Worm (Caenorhabditis elegans) whole organism, L2 larva: ENCODE results near the gene clc-8.

Experiments
- C34F6.9 ChIP-seq: fragments of 150-350 bp; optimal IDR thresholded peaks from 2 replicates; lab custom pipeline; 2014; ENCODE audit warnings: missing biosample characterization, missing genetic modification characterization
- F13H6.1 ChIP-seq: sonication (generic microtip); optimal IDR thresholded peaks from 2 replicates; lab custom pipeline; 2016; ENCODE audit warnings: missing genetic modification characterization, missing compliant biosample characterization
- R02D3.7 ChIP-seq: fragments of 150-350 bp; optimal IDR thresholded peaks from 2 replicates; lab custom pipeline; 2014; ENCODE audit warnings: missing biosample characterization, missing genetic modification characterization
- Y55F3AM.14 ChIP-seq: fragments of 200-800 bp; sonication (Bioruptor generic); optimal IDR thresholded peaks from 2 replicates; lab custom pipeline; 2018; ENCODE audit warnings: mild to moderate bottlenecking, missing genetic modification characterization, missing compliant biosample characterization
- aly-2 ChIP-seq: fragments of 150-350 bp; optimal IDR thresholded peaks from 2 replicates; lab custom pipeline; 2014; ENCODE audit warnings: missing biosample characterization, missing genetic modification characterization
- blmp-1 ChIP-seq: sonication (generic microtip); optimal IDR thresholded peaks from 2 replicates; lab custom pipeline; 2017; ENCODE audit warnings: missing genetic modification characterization, mild to moderate bottlenecking, missing compliant biosample characterization, antibody characterized with exemption, moderate library complexity; ENCODE audit not compliant: insufficient read depth
- ceh-16 ChIP-seq: fragments of 150-350 bp; optimal IDR thresholded peaks from 2 replicates; lab custom pipeline; 2014; ENCODE audit warnings: missing biosample characterization, missing genetic modification characterization
- ceh-82 ChIP-seq: fragments of 150-350 bp; optimal IDR thresholded peaks from 2 replicates; lab custom pipeline; 2014; ENCODE audit warnings: missing biosample characterization, missing genetic modification characterization
- crh-2 ChIP-seq: sonication (generic microtip); optimal IDR thresholded peaks from 2 replicates; lab custom pipeline; 2017; ENCODE audit warnings: missing biosample characterization, missing genetic modification characterization
- egl-27 ChIP-seq: sonication (generic microtip); optimal IDR thresholded peaks from 3 replicates; lab custom pipeline; 2017; ENCODE audit warnings: missing biosample characterization, missing genetic modification reagents, missing genetic modification characterization
- elt-1 ChIP-seq: fragments of 150-350 bp; optimal IDR thresholded peaks from 2 replicates; lab custom pipeline; 2014; ENCODE audit warnings: missing biosample characterization, missing genetic modification characterization
- gmeb-1 ChIP-seq: fragments of 150-350 bp; optimal IDR thresholded peaks from 2 replicates; lab custom pipeline; 2014; ENCODE audit warnings: missing biosample characterization, missing genetic modification characterization
- lin-11 ChIP-seq: fragments of 150-350 bp; sonication (generic microtip); optimal IDR thresholded peaks from 2 replicates; lab custom pipeline; 2014; ENCODE audit warnings: missing biosample characterization, missing genetic modification characterization, inconsistent platforms, mixed read lengths
- lin-13 ChIP-seq: fragments of 150-350 bp; optimal IDR thresholded peaks from 2 replicates; lab custom pipeline; 2014; ENCODE audit warnings: missing biosample characterization, missing genetic modification reagents, missing genetic modification characterization
- lin-39 ChIP-seq: fragments of 150-350 bp; optimal IDR thresholded peaks from 2 replicates; lab custom pipeline; 2014; ENCODE audit warnings: missing biosample characterization, missing genetic modification reagents, missing genetic modification characterization
- lsy-2 ChIP-seq, 2 experiments: fragments of 150-350 bp in 1 of 2; sonication (generic microtip) in 1 of 2; optimal IDR thresholded peaks; 2 replicates each; lab custom pipeline; 2014 to 2017; ENCODE audit warnings: missing biosample characterization in 2 of 2, missing genetic modification characterization in 2 of 2
- mab-5 ChIP-seq: fragments of 150-350 bp; optimal IDR thresholded peaks from 2 replicates; lab custom pipeline; 2014; ENCODE audit warnings: missing biosample characterization, missing genetic modification characterization
- mbf-1 ChIP-seq: sonication (generic microtip); optimal IDR thresholded peaks from 2 replicates; lab custom pipeline; 2017; ENCODE audit warnings: missing biosample characterization, missing genetic modification characterization
- mdl-1 ChIP-seq, 2 experiments: fragments of 150-350 bp in 1 of 2; sonication (generic microtip) in 1 of 2; optimal IDR thresholded peaks; 2 replicates each; lab custom pipeline; 2017; ENCODE audit warnings: missing biosample characterization in 2 of 2, missing genetic modification characterization in 2 of 2
- nhr-12 ChIP-seq: fragments of 150-350 bp; optimal IDR thresholded peaks from 2 replicates; lab custom pipeline; 2014; ENCODE audit warnings: missing biosample characterization, missing genetic modification characterization
- nhr-129 ChIP-seq: fragments of 150-350 bp; optimal IDR thresholded peaks from 2 replicates; lab custom pipeline; 2014; ENCODE audit warnings: missing biosample characterization, missing genetic modification characterization
- nhr-21 ChIP-seq: fragments of 150-350 bp; optimal IDR thresholded peaks from 2 replicates; lab custom pipeline; 2014; ENCODE audit warnings: missing biosample characterization, missing genetic modification characterization
- nhr-237 ChIP-seq: fragments of 150-350 bp; optimal IDR thresholded peaks from 2 replicates; lab custom pipeline; 2014; ENCODE audit warnings: missing biosample characterization, missing genetic modification characterization
- nhr-6 ChIP-seq: fragments of 150-350 bp; optimal IDR thresholded peaks from 2 replicates; lab custom pipeline; 2014; ENCODE audit warnings: missing biosample characterization, missing genetic modification characterization
- nhr-77 ChIP-seq: fragments of 150-350 bp; optimal IDR thresholded peaks from 2 replicates; lab custom pipeline; 2014; ENCODE audit warnings: missing biosample characterization, missing genetic modification characterization
- sem-4 ChIP-seq: fragments of 150-350 bp; optimal IDR thresholded peaks from 2 replicates; lab custom pipeline; 2014; ENCODE audit warnings: missing biosample characterization, missing genetic modification reagents, missing genetic modification characterization
- sma-9 ChIP-seq, 2 experiments: fragments of 150-350 bp in 1 of 2; sonication (generic microtip) in 1 of 2; optimal IDR thresholded peaks; 2 replicates each; lab custom pipeline; 2014 to 2016; ENCODE audit warnings: missing genetic modification characterization in 2 of 2, mild to moderate bottlenecking in 1 of 2, missing biosample characterization in 1 of 2, missing compliant biosample characterization in 1 of 2, missing genetic modification reagents in 1 of 2, moderate library complexity in 1 of 2
- snpc-4 ChIP-seq: fragments of 150-350 bp; optimal IDR thresholded peaks from 2 replicates; lab custom pipeline; 2014; ENCODE audit warnings: missing biosample characterization, missing genetic modification characterization
- unc-39 ChIP-seq: fragments of 150-350 bp; optimal IDR thresholded peaks from 2 replicates; lab custom pipeline; 2014; ENCODE audit warnings: missing biosample characterization, missing genetic modification characterization
- unc-55 ChIP-seq: fragments of 150-350 bp; sonication (generic microtip); optimal IDR thresholded peaks from 3 replicates; lab custom pipeline; 2014; ENCODE audit warnings: missing biosample characterization, missing genetic modification reagents, missing genetic modification characterization
- unc-62 ChIP-seq: fragments of 150-350 bp; optimal IDR thresholded peaks from 2 replicates; lab custom pipeline; 2014; ENCODE audit warnings: missing biosample characterization, missing genetic modification reagents, missing genetic modification characterization
- zag-1 ChIP-seq: fragments of 150-350 bp; optimal IDR thresholded peaks from 2 replicates; lab custom pipeline; 2014; ENCODE audit warnings: missing biosample characterization, missing genetic modification characterization
- ztf-4 ChIP-seq: fragments of 150-350 bp; optimal IDR thresholded peaks from 2 replicates; lab custom pipeline; 2014; ENCODE audit warnings: missing biosample characterization, missing genetic modification characterization

Gene clc-8

ce11 chrIV:14393838-14394237, at the start of gene clc-8:
Gene clc-8 (plus strand): TSS chrIV:14394138.
- TF ChIP-seq lin-13 (GFP tag; lab: Kevin White, UChicago) (no peak), unc-39 (tag; lab: Kevin White, UChicago) (no peak), ztf-4 (no peak), elt-1 (tag; lab: Kevin White, UChicago) (no peak), unc-62 (no peak), Y55F3AM.14 (GFP tag; lab: Kevin White, UChicago) (no peak), nhr-77 (tag; lab: Kevin White, UChicago) (no peak)

DNA sequence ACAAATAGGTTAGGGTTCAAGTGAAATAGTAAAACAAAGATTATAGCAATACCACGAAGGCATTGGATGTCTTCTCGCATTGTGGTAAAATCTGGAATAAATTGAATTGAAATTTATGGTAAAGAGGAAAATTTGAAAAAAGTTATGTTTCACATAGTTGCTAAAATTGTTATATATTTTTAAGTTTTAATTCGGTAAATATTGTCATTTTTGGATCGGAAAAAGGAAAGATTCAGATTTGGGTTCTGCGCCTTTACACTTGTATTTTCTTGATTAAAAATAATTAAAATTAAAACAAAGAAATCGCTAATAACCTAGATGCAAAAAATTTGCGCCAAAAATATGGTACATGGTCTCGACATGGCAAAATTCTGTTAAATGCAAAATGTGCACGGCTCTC, 43.3 kb upstream of the clc-8 start, which contains the start of gene oac-56:
Gene oac-56, minus strand, starts transcription at position 101 of the 400 bp plus-strand sequence.
- no peak for TF ChIP-seq mdl-1 (tag; optimal IDR thresholded peaks at IDR 0.05; lab: Kevin White, UChicago)
- no peak for TF ChIP-seq ceh-16 (tag; lab: Kevin White, UChicago)
- no peak for TF ChIP-seq nhr-21 (tag; lab: Kevin White, UChicago)
- TF ChIP-seq F13H6.1 (tag; lab: Kevin White, UChicago) = no peak
- TF ChIP-seq lin-39 (tag; lab: Kevin White, UChicago) = no peak
- no peak for TF ChIP-seq gmeb-1 (tag; lab: Kevin White, UChicago)
- TF ChIP-seq snpc-4 (tag; lab: Kevin White, UChicago) = no peak
- no peak for TF ChIP-seq blmp-1 (tag; lab: Kevin White, UChicago)
- TF ChIP-seq ztf-4 = no peak
- TF ChIP-seq sma-9 (GFP tag; optimal IDR thresholded peaks at IDR 0.05; lab: Kevin White, UChicago) = no peak
- no peak for TF ChIP-seq sma-9 (tag; optimal IDR thresholded peaks at IDR 0.05; lab: Kevin White, UChicago)
- TF ChIP-seq R02D3.7 (tag; lab: Kevin White, UChicago) = no peak
- no peak for TF ChIP-seq sem-4
- TF ChIP-seq lin-11 (tag; lab: Kevin White, UChicago) = no peak
- TF ChIP-seq nhr-12 (tag; lab: Kevin White, UChicago) = no peak
- TF ChIP-seq aly-2 (tag; lab: Kevin White, UChicago) = no peak
- TF ChIP-seq zag-1 (tag; lab: Kevin White, UChicago) = no peak
- no peak for TF ChIP-seq unc-55 (GFP tag; lab: Kevin White, UChicago)
- TF ChIP-seq lin-13 (GFP tag; lab: Kevin White, UChicago) = no peak
- TF ChIP-seq nhr-237 (tag; lab: Kevin White, UChicago) = no peak

- TF ChIP-seq egl-27 (tag; lab: Kevin White, UChicago) = no peak
- peak; percentile 9 for TF ChIP-seq crh-2
- no peak for TF ChIP-seq lsy-2 (tag; optimal IDR thresholded peaks at IDR 0.05; lab: Kevin White, UChicago)
- peak; percentile 51 for TF ChIP-seq mab-5 (tag; lab: Kevin White, UChicago)
- TF ChIP-seq nhr-237 (tag; lab: Kevin White, UChicago) = no peak
- TF ChIP-seq F13H6.1 (tag; lab: Kevin White, UChicago) = peak; percentile 62
- peak; percentile 8 for TF ChIP-seq nhr-6 (tag; lab: Kevin White, UChicago)
- no peak for TF ChIP-seq nhr-21 (tag; lab: Kevin White, UChicago)
- peak; percentile 47 for TF ChIP-seq lin-11 (tag; lab: Kevin White, UChicago)
- TF ChIP-seq C34F6.9 (tag; lab: Kevin White, UChicago) = peak; percentile 77
- peak; percentile 5 for TF ChIP-seq sem-4
- peak; percentile 16 for TF ChIP-seq lin-13 (GFP tag; lab: Kevin White, UChicago)
- peak; percentile 26 for TF ChIP-seq snpc-4 (tag; lab: Kevin White, UChicago)
- TF ChIP-seq unc-55 (GFP tag; lab: Kevin White, UChicago) = peak; percentile 85
- peak; percentile 96 for TF ChIP-seq nhr-129 (tag; lab: Kevin White, UChicago)
- TF ChIP-seq mdl-1 (tag; optimal IDR thresholded peaks at IDR 0.05; lab: Kevin White, UChicago) = peak in 1 of 2 experiments; percentile 2
- peak; percentile 37 for TF ChIP-seq zag-1 (tag; lab: Kevin White, UChicago)
- TF ChIP-seq mbf-1 = no peak
- no peak for TF ChIP-seq ceh-16 (tag; lab: Kevin White, UChicago)
These were observed 37.8 kb upstream of the clc-8 start for ce11 chrIV:14356120-14356519.

DNA sequence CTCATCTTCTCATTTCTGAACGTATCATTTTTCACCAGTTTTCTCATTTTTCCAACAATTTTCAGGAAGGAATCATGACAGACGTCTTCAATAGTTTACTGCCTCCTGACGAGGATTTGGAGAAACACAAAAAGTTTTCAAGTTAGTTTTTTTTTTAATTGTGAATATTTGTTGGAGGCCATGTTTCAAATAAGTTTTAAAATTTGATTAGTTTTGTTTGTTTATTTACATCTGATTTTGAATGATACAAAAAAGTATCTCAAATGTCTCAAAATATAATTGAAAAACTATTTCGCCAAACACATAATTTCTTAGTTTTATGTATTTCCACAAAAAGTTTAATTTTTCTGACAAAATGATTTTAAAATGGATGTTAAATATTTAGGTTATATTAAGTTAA, 32.7 kb upstream of the clc-8 start, which contains the start of gene ssu-2:
Gene ssu-2, plus strand, starts transcription at position 59 of the 400 bp plus-strand sequence.
- no peak for TF ChIP-seq crh-2
- TF ChIP-seq ceh-82 = no peak
- TF ChIP-seq unc-55 (GFP tag; lab: Kevin White, UChicago) = no peak
- TF ChIP-seq sma-9 (GFP tag; optimal IDR thresholded peaks at IDR 0.05; lab: Kevin White, UChicago) = no peak
- no peak for TF ChIP-seq sma-9 (tag; optimal IDR thresholded peaks at IDR 0.05; lab: Kevin White, UChicago)
- TF ChIP-seq snpc-4 (tag; lab: Kevin White, UChicago) = no peak
- TF ChIP-seq lin-11 (tag; lab: Kevin White, UChicago) = no peak
